Worm (Caenorhabditis elegans): ENCODE measurements around the gene phat-6.

The phat-6 gene

DNA sequence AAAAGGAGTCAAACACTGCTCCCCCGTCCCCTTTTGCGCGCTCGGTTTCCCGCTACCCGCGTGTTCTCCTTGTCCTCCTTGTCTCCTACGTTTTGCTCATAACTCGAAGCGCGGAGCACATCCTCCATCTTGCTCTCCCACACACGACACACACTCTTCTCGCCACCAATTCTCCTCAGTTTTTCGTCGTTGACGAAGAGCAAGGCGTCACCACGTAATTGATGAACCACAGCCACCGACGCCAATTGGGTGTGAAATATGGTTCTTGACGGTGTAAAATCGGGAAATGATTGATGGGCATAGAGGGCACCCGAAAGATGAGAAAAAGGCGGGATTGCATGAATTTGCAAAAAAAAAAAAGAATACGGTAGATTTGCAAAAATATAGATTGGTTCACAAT lies 45.4 kb downstream of the phat-6 start:
- TF ChIP-seq set-16 (GFP tag; IDR thresholded peaks at IDR 0.05), result peak; percentile 39
- no peak for TF ChIP-seq mes-2 (tag; optimal IDR thresholded peaks at IDR 0.05; ENCODE audit: poor library complexity, severe bottlenecking)
- no peak for TF ChIP-seq lin-13 (GFP tag; optimal IDR thresholded peaks at IDR 0.05)
- TF ChIP-seq aha-1 (tag), result peak; percentile 53
- peak in 1 of 2 experiments; percentile 97 for TF ChIP-seq unc-62 (GFP tag; optimal IDR thresholded peaks at IDR 0.05 in 1 of 2)
- no peak for TF ChIP-seq unc-62 (tag; optimal IDR thresholded peaks at IDR 0.05)

DNA sequence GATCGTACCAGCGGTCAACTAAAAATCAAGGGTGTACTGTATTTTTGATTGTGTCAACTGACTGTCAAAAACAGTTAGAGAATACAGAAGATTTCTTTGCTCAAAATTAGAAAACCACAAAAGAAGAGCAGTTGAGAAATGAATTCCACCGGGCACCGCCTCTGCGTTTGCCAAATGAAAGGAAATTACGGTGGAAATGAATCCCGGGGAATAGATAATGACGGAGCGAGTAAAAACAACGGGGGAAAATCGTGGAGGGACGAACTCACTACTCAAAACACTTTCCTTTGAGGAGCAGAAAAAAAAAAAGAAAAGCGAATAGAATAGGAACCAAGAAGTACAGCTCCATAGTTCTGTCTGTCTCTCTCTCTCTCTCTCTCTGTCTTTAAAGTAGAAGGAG lies 45.8 kb downstream of the phat-6 start:
- TF ChIP-seq egl-27 (tag; optimal IDR thresholded peaks at IDR 0.05) (no peak), aha-1 (tag) (peak; percentile 90), mxl-2 (GFP tag; conservative IDR thresholded peaks at IDR 0.05) (no peak)

- TF ChIP-seq unc-62 (GFP tag; optimal IDR thresholded peaks at IDR 0.05 in 1 of 2) (peak in 1 of 2 experiments; percentile 42), unc-62 (tag; optimal IDR thresholded peaks at IDR 0.05) (no peak), F37D6.2 (tag; optimal IDR thresholded peaks at IDR 0.05) (no peak)
Measured at ce11 chrX:15147640-15148039, 46.5 kb downstream of the phat-6 start, which contains the start of gene unc-7. Gene unc-7 (minus strand): TSS chrX:15147740.

DNA sequence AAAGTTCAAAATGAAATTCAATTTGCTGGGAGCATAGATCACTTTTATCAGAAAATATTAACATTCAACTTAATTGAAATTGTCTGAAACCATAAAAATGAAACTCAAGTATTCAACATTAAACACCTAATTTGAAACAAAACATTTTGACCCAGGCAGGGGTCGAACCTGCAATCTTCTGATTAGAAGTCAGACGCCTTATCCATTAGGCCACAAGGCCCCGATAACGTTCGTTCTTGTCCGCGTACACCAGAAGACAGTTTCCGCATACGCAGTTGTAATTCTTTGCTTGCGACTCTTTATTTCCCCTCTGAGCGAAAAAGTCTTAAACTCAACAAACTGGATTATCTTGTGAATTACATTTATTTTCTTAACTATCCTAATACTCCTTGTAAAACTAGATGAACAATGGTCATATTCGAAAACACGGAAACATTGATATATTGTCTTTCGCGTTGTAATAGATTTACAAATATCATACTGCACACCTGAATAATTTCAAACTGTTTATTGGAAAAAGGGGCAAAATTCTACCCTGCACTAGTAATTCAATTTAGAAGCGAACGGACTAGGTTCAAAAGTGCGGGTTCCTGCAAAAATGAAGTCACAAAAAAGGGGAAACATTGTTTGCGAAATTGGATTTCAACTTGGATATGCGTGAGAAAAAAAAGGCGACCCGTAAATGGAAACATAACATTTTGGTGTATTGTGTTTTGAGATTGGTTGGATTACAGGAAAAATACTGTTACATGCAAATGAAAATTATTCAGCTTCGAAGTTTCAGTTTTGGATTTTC lies 47.6 kb downstream of the phat-6 start:
- TF ChIP-seq zip-11 (GFP tag; IDR thresholded peaks at IDR 0.05) (no peak), Y48G9A.11 (GFP tag; IDR thresholded peaks at IDR 0.05) (peak; percentile 68), saeg-2 (GFP tag; IDR thresholded peaks at IDR 0.05) (no peak), snpc-1.2 (GFP tag; IDR thresholded peaks at IDR 0.05) (peak; percentile 89), ama-1 (optimal IDR thresholded peaks at IDR 0.05) (no peak), Y105C5A.15 (GFP tag; IDR thresholded peaks at IDR 0.05) (peak; percentile 62; the same call in 1 of the 2 replicates), spr-3 (GFP tag; optimal IDR thresholded peaks at IDR 0.05) (no peak), mdt-29 (GFP tag; IDR thresholded peaks at IDR 0.05) (no peak), T20F7.1 (GFP tag; optimal IDR thresholded peaks at IDR 0.05) (no peak), T26A8.4 (GFP tag; IDR thresholded peaks at IDR 0.05) (peak; percentile 55; the same call in 1 of the 2 replicates), mdl-1 (tag; optimal IDR thresholded peaks at IDR 0.05) (no peak), lsy-2 (tag; optimal IDR thresholded peaks at IDR 0.05) (peak in 1 of 2 experiments; percentile 33), Y5F2A.4 (GFP tag; optimal IDR thresholded peaks at IDR 0.05) (no peak), vab-7 (GFP tag; IDR thresholded peaks at IDR 0.05) (peak; percentile 82), lin-13 (GFP tag; optimal IDR thresholded peaks at IDR 0.05) (peak; percentile 50), nhr-41 (GFP tag; IDR thresholded peaks at IDR 0.05) (0 out of 2 replicates have a peak, but pooled peaks have one; percentile 48), dmd-6 (GFP tag; IDR thresholded peaks at IDR 0.05) (peak; percentile 40), duxl-1 (tag; optimal IDR thresholded peaks at IDR 0.05; ENCODE audit: poor library complexity) (peak; percentile 70), ctbp-1 (GFP tag; IDR thresholded peaks at IDR 0.05) (0 out of 2 replicates have a peak, but pooled peaks have one; percentile 53), nhr-6 (tag; optimal IDR thresholded peaks at IDR 0.05) (no peak), spr-1 (tag; optimal IDR thresholded peaks at IDR 0.05) (peak; percentile 8), daf-16 (GFP tag; optimal IDR thresholded peaks at IDR 0.05) (peak in 1 of 2 experiments; percentile 71), daf-16 (tag; optimal IDR thresholded peaks at IDR 0.05) (no peak), lin-39 (tag; optimal IDR thresholded peaks at IDR 0.05) (no peak), F10B5.3 (tag; optimal IDR thresholded peaks at IDR 0.05) (no peak), nhr-76 (tag; optimal IDR thresholded peaks at IDR 0.05) (no peak), nhr-77 (tag; optimal IDR thresholded peaks at IDR 0.05) (no peak), nhr-237 (tag; optimal IDR thresholded peaks at IDR 0.05) (no peak), ceh-44 (GFP tag; IDR thresholded peaks at IDR 0.05) (0 out of 2 replicates have a peak, but pooled peaks have one; percentile 21), F44E2.7 (GFP tag; IDR thresholded peaks at IDR 0.05) (no peak), hlh-30 (tag; optimal IDR thresholded peaks at IDR 0.05; ENCODE audit: insufficient read depth) (no peak), lim-7 (GFP tag; IDR thresholded peaks at IDR 0.05) (peak; percentile 86), snpc-4 (tag; optimal IDR thresholded peaks at IDR 0.05) (no peak), madf-5 (GFP tag; IDR thresholded peaks at IDR 0.05) (0 out of 4 replicates have a peak, but pooled peaks of 1 of the 2 experiments have one; percentile 64), cey-2 (tag; optimal IDR thresholded peaks at IDR 0.05; ENCODE audit: borderline replicate concordance, insufficient read depth) (no peak), ces-1 (GFP tag; optimal IDR thresholded peaks at IDR 0.05) (peak; percentile 47)

All from whole organism, L4 larva.